Worm (Caenorhabditis elegans) whole organism, L1 larva: Measurements from ENCODE around the gene lec-10.

Experiments used
- Y116A8C.19 ChIP-seq: sonication (generic microtip); optimal IDR thresholded peaks from 2 replicates; lab custom pipeline; 2016; ENCODE audit warnings: missing compliant biosample characterization, missing genetic modification characterization, borderline replicate concordance
- aha-1 ChIP-seq: fragments of 150-350 bp; optimal IDR thresholded peaks from 2 replicates; lab custom pipeline; 2014; ENCODE audit warnings: missing biosample characterization, missing genetic modification characterization
- aly-2 ChIP-seq: fragments of 150-350 bp; optimal IDR thresholded peaks from 2 replicates; lab custom pipeline; 2014; ENCODE audit warnings: missing biosample characterization, missing genetic modification characterization
- blmp-1 ChIP-seq: fragments of 150-350 bp; optimal IDR thresholded peaks from 2 replicates; lab custom pipeline; 2014; ENCODE audit warnings: missing biosample characterization, missing genetic modification characterization
- ceh-8 ChIP-seq: fragments of 200-800 bp; sonication (Bioruptor generic); optimal IDR thresholded peaks from 2 replicates; lab custom pipeline; 2018; ENCODE audit warnings: mild to moderate bottlenecking, missing genetic modification characterization, moderate library complexity, missing compliant biosample characterization
- ceh-82 ChIP-seq, 3 experiments: fragments of 150-350 bp in 1 of 3; sonication (generic microtip) in 2 of 3; optimal IDR thresholded peaks; 2 replicates each; lab custom pipeline; 2014 to 2017; ENCODE audit warnings: missing biosample characterization in 3 of 3, missing genetic modification characterization in 3 of 3
- ceh-88 ChIP-seq: fragments of 200-800 bp; sonication (Bioruptor generic); IDR thresholded peaks from 2 replicates; pipeline ENCODE4 v1.3.6; 2022; ENCODE audit warnings: missing genetic modification characterization, missing compliant biosample characterization
- ces-1 ChIP-seq: fragments of 150-350 bp; optimal IDR thresholded peaks from 2 replicates; lab custom pipeline; 2014; ENCODE audit warnings: missing biosample characterization, missing genetic modification reagents, missing genetic modification characterization
- dsc-1 ChIP-seq: sonication (generic microtip); optimal IDR thresholded peaks from 2 replicates; lab custom pipeline; 2016; ENCODE audit warnings: mild to moderate bottlenecking, missing genetic modification characterization, missing compliant biosample characterization
- efl-1 ChIP-seq, 4 experiments: fragments of 150-350 bp; optimal IDR thresholded peaks in 3 of 4; peaks in 1 of 4; 1 replicate in 1 of 4; 2 replicates in 3 of 4; lab custom pipeline; 2014; ENCODE audit warnings: missing biosample characterization in 2 of 4, missing genetic modification characterization in 2 of 4, missing genetic modification reagents in 2 of 4
- efl-3 ChIP-seq: fragments of 200-800 bp; sonication (Bioruptor generic); optimal IDR thresholded peaks from 2 replicates; lab custom pipeline; 2018; ENCODE audit warnings: mild to moderate bottlenecking, missing genetic modification characterization, missing compliant biosample characterization
- egl-27 ChIP-seq, 2 experiments: fragments of 150-350 bp in 1 of 2; sonication (generic microtip); optimal IDR thresholded peaks; 3 replicates each; lab custom pipeline; 2017 to 2018; ENCODE audit warnings: missing biosample characterization in 2 of 2, missing genetic modification characterization in 2 of 2, missing genetic modification reagents in 2 of 2
- elt-2 ChIP-seq: sonication (generic microtip); optimal IDR thresholded peaks from 2 replicates; lab custom pipeline; 2016; ENCODE audit warnings: missing genetic modification characterization, mild to moderate bottlenecking, inconsistent platforms, missing compliant biosample characterization, missing genetic modification reagents
- elt-3 ChIP-seq, 6 experiments: fragments of 150-350 bp in 1 of 6; sonication (generic microtip); optimal IDR thresholded peaks; 2 replicates each; lab custom pipeline; 2017 to 2018; ENCODE audit warnings: missing biosample characterization in 6 of 6, missing genetic modification characterization in 6 of 6, inconsistent platforms in 1 of 6
- ets-5 ChIP-seq: fragments of 200-800 bp; sonication (Bioruptor generic); IDR thresholded peaks from 2 replicates; pipeline ENCODE4 v1.3.6; 2022; ENCODE audit warnings: missing genetic modification characterization, missing compliant biosample characterization
- fkh-8 ChIP-seq: sonication (generic microtip); optimal IDR thresholded peaks from 2 replicates; lab custom pipeline; 2016; ENCODE audit warnings: mild to moderate bottlenecking, missing genetic modification characterization, missing compliant biosample characterization
- hlh-4 ChIP-seq: sonication (generic microtip); optimal IDR thresholded peaks from 2 replicates; lab custom pipeline; 2016; ENCODE audit warnings: mild to moderate bottlenecking, missing genetic modification characterization, missing compliant biosample characterization
- irx-1 ChIP-seq: sonication (generic microtip); optimal IDR thresholded peaks from 2 replicates; lab custom pipeline; 2016; ENCODE audit warnings: missing genetic modification characterization, missing compliant biosample characterization
- isw-1 ChIP-seq: fragments of 200-800 bp; sonication (Bioruptor generic); IDR thresholded peaks from 2 replicates; pipeline ENCODE4 v1.3.6; 2022; ENCODE audit warnings: missing genetic modification characterization, missing compliant biosample characterization
- lin-15B ChIP-seq: fragments of 150-350 bp; sonication (generic microtip); optimal IDR thresholded peaks from 3 replicates; lab custom pipeline; 2014; ENCODE audit warnings: missing biosample characterization, missing genetic modification characterization
- lin-35 ChIP-seq, 2 experiments: fragments of 150-350 bp; optimal IDR thresholded peaks; 2 replicates each; lab custom pipeline; 2014; ENCODE audit warnings: missing biosample characterization in 2 of 2, missing genetic modification characterization in 2 of 2, missing genetic modification reagents in 2 of 2
- lin-39 ChIP-seq: fragments of 150-350 bp; optimal IDR thresholded peaks from 2 replicates; lab custom pipeline; 2014; ENCODE audit warnings: missing biosample characterization, missing genetic modification reagents, missing genetic modification characterization
- lsy-2 ChIP-seq, 2 experiments: fragments of 150-350 bp; optimal IDR thresholded peaks; 2 replicates each; lab custom pipeline; 2014; ENCODE audit warnings: missing biosample characterization in 2 of 2, missing genetic modification characterization in 2 of 2
- mab-9 ChIP-seq: fragments of 200-800 bp; sonication (Bioruptor generic); IDR thresholded peaks from 2 replicates; pipeline ENCODE4 v1.3.6; 2022; ENCODE audit warnings: missing genetic modification reagents, missing genetic modification characterization, missing compliant biosample characterization
- nhr-12 ChIP-seq: sonication (generic microtip); optimal IDR thresholded peaks from 2 replicates; lab custom pipeline; 2017; ENCODE audit warnings: missing biosample characterization, missing genetic modification characterization
- nhr-28 ChIP-seq: fragments of 150-350 bp; optimal IDR thresholded peaks from 2 replicates; lab custom pipeline; 2014; ENCODE audit warnings: missing biosample characterization, missing genetic modification characterization
- nhr-84 ChIP-seq: sonication (generic microtip); optimal IDR thresholded peaks from 2 replicates; lab custom pipeline; 2017; ENCODE audit warnings: missing biosample characterization, missing genetic modification characterization
- rnt-1 ChIP-seq: sonication (generic microtip); optimal IDR thresholded peaks from 2 replicates; lab custom pipeline; 2016; ENCODE audit warnings: mild to moderate bottlenecking, missing genetic modification characterization, moderate library complexity, missing compliant biosample characterization
- snu-23 ChIP-seq: sonication (generic microtip); optimal IDR thresholded peaks from 2 replicates; lab custom pipeline; 2016; ENCODE audit warnings: missing genetic modification characterization, missing compliant biosample characterization
- swsn-7 ChIP-seq: sonication (generic microtip); optimal IDR thresholded peaks from 2 replicates; lab custom pipeline; 2016; ENCODE audit warnings: missing genetic modification characterization, missing compliant biosample characterization
- unc-30 ChIP-seq: sonication (generic microtip); optimal IDR thresholded peaks from 2 replicates; lab custom pipeline; 2017; ENCODE audit warnings: missing biosample characterization, missing genetic modification characterization
- unc-86 ChIP-seq: sonication (generic microtip); optimal IDR thresholded peaks from 2 replicates; lab custom pipeline; 2016; ENCODE audit warnings: missing genetic modification characterization, missing compliant biosample characterization
- vab-15 ChIP-seq: sonication (generic microtip); optimal IDR thresholded peaks from 2 replicates; lab custom pipeline; 2017; ENCODE audit warnings: missing genotype, mild to moderate bottlenecking, missing genetic modification characterization, missing compliant biosample characterization
- zip-4 ChIP-seq: fragments of 200-800 bp; sonication (Bioruptor generic); optimal IDR thresholded peaks from 2 replicates; lab custom pipeline; 2018; ENCODE audit warnings: mild to moderate bottlenecking, missing genetic modification characterization, moderate library complexity, missing compliant biosample characterization
- ztf-4 ChIP-seq: fragments of 150-350 bp; optimal IDR thresholded peaks from 2 replicates; lab custom pipeline; 2014; ENCODE audit warnings: missing biosample characterization, missing genetic modification characterization

The lec-10 gene

ce11 chrV:6450129-6451011 lies 38.5 kb downstream of the lec-10 start, which contains the start of gene acl-8:
Gene acl-8 (plus strand): TSS chrV:6450870.
- TF ChIP-seq dsc-1 (tag; lab: Kevin White, UChicago) (no peak), ceh-8 (GFP tag; lab: Kevin White, UChicago) (no peak), aha-1 (tag; lab: Kevin White, UChicago) (no peak), lin-35 (GFP tag; optimal IDR thresholded peaks at IDR 0.05; lab: Kevin White, UChicago) (peak in 1 of 2 experiments; percentile 4), vab-15 (no peak), rnt-1 (tag; lab: Kevin White, UChicago) (peak; percentile 13), unc-30 (tag; lab: Kevin White, UChicago) (no peak), irx-1 (tag; lab: Kevin White, UChicago) (no peak), elt-2 (tag; lab: Kevin White, UChicago) (peak; percentile 43), efl-1 (optimal IDR thresholded peaks at IDR 0.05; lab: Kevin White, UChicago) (peak in 1 of 2 experiments; percentile 4), efl-1 (GFP tag; optimal IDR thresholded peaks at IDR 0.05 in 1 of 2; lab: Kevin White, UChicago) (peak in 1 of 2 experiments; percentile 68), zip-4 (GFP tag; lab: Kevin White, UChicago) (no peak), elt-3 (tag; optimal IDR thresholded peaks at IDR 0.05; lab: Kevin White, UChicago) (no peak), hlh-4 (tag; lab: Kevin White, UChicago) (no peak)

ce11 chrV:6448356-6448755 lies 40.6 kb downstream of the lec-10 start, which contains the start of gene fbxa-196:
Gene fbxa-196 (plus strand): TSS chrV:6448656.
- TF ChIP-seq egl-27 (tag; optimal IDR thresholded peaks at IDR 0.05; lab: Kevin White, UChicago) (no peak), zip-4 (GFP tag; lab: Kevin White, UChicago) (no peak), ceh-88 (no peak), ets-5 (GFP tag; lab: Robert Waterston, UW) (no peak), aha-1 (tag; lab: Kevin White, UChicago) (no peak), ztf-4 (tag; lab: Kevin White, UChicago) (no peak), nhr-84 (tag; lab: Kevin White, UChicago) (no peak), mab-9 (GFP tag; lab: Robert Waterston, UW) (no peak)

- TF ChIP-seq snu-23 (no peak), fkh-8 (tag; lab: Kevin White, UChicago) (no peak), isw-1 (GFP tag; lab: Robert Waterston, UW) (no peak), ztf-4 (tag; lab: Kevin White, UChicago) (no peak), ces-1 (GFP tag; lab: Kevin White, UChicago) (no peak), lin-39 (no peak), lin-35 (GFP tag; optimal IDR thresholded peaks at IDR 0.05; lab: Kevin White, UChicago) (no peak), lsy-2 (tag; optimal IDR thresholded peaks at IDR 0.05; lab: Kevin White, UChicago) (no peak), ceh-88 (no peak)
- TF ChIP-seq, all 84 proteins: peak for 0
Observed at ce11 chrV:6442037-6442436, 46.9 kb downstream of the lec-10 start, which contains the start of gene T05H4.3. Gene T05H4.3 (plus strand): TSS chrV:6442337.

ce11 chrV:6441613-6442012 lies 47.3 kb downstream of the lec-10 start, which contains the start of gene T05H4.15:
Gene T05H4.15 (minus strand): TSS chrV:6441713.
- no peak for TF ChIP-seq dsc-1 (tag; lab: Kevin White, UChicago)
- TF ChIP-seq aly-2, result no peak

- TF ChIP-seq efl-3 (no peak), hlh-4 (tag; lab: Kevin White, UChicago) (no peak), irx-1 (tag; lab: Kevin White, UChicago) (no peak), swsn-7 (no peak), unc-86 (tag; lab: Kevin White, UChicago) (no peak), nhr-28 (no peak), blmp-1 (tag; lab: Kevin White, UChicago) (no peak), lin-15B (tag; lab: Kevin White, UChicago) (no peak), Y116A8C.19 (tag; lab: Kevin White, UChicago) (no peak), nhr-12 (no peak), fkh-8 (tag; lab: Kevin White, UChicago) (no peak), ceh-82 (tag; optimal IDR thresholded peaks at IDR 0.05; lab: Kevin White, UChicago) (no peak)
- TF ChIP-seq, all 84 proteins: peak for 0
Observed at ce11 chrV:6438601-6439000, 50.3 kb downstream of the lec-10 start, which contains the start of gene T05H4.4. Gene T05H4.4 (plus strand): TSS chrV:6438901.
